Fruit fly (Drosophila melanogaster): ENCODE measurements around the gene CG45064.
A peak's percentile ranks its signal among the peaks of the same experiment; 100 is the strongest.

The CG45064 gene

dm6 chrX:14848755-14849354 is 33.5 kb downstream of the CG45064 start, which contains the start of gene CG9522 (continued):
- TF ChIP-seq rib (GFP tag; IDR thresholded peaks at IDR 0.05) (0 out of 2 replicates have a peak, but pooled peaks have one; percentile 17), CG11085 (GFP tag; IDR thresholded peaks at IDR 0.05) (peak; percentile 45; the same call in 1 of the 2 replicates), chif (GFP tag; optimal IDR thresholded peaks at IDR 0.05) (peak; percentile 27 to 58), CG3065 (GFP tag; optimal IDR thresholded peaks at IDR 0.05) (no peak), nerfin-1 (tag; optimal IDR thresholded peaks at IDR 0.05) (peak; percentile 61), sna (GFP tag; IDR thresholded peaks at IDR 0.05; ENCODE audit: partially characterized antibody) (no peak), toy (GFP tag; IDR thresholded peaks at IDR 0.05) (0 out of 2 replicates have a peak, but pooled peaks have one; percentile 21), al (GFP tag; IDR thresholded peaks at IDR 0.05) (peak; percentile 66; the same call in 1 of the 2 replicates), sug (tag; optimal IDR thresholded peaks at IDR 0.05) (peak; percentile 3), CG2116 (GFP tag; optimal IDR thresholded peaks at IDR 0.05) (peak; percentile 20), Dfd (GFP tag; optimal IDR thresholded peaks at IDR 0.05) (no peak), org-1 (GFP tag; optimal IDR thresholded peaks at IDR 0.05) (peak; percentile 45), gfzf (GFP tag; optimal IDR thresholded peaks at IDR 0.05) (no peak), nau (GFP tag; optimal IDR thresholded peaks at IDR 0.05) (peak; percentile 30), Dip2 (GFP tag; IDR thresholded peaks at IDR 0.05) (no peak), unc-4 (GFP tag; IDR thresholded peaks at IDR 0.05; ENCODE audit: partially characterized antibody) (no peak), CG8290 (GFP tag; optimal IDR thresholded peaks at IDR 0.05) (peak; percentile 23), CG8290 (tag; optimal IDR thresholded peaks at IDR 0.05) (no peak), bab2 (GFP tag; optimal IDR thresholded peaks at IDR 0.05) (no peak), CG6765 (GFP tag; optimal IDR thresholded peaks at IDR 0.05) (peak; percentile 2), Fer2 (tag; optimal IDR thresholded peaks at IDR 0.05) (peak; percentile 25), twi (tag; optimal IDR thresholded peaks at IDR 0.05) (peak; percentile 40), Atf3 (GFP tag; optimal IDR thresholded peaks at IDR 0.05) (no peak), CG10431 (GFP tag; optimal IDR thresholded peaks at IDR 0.05) (peak; percentile 68), Nf-YB (GFP tag; optimal IDR thresholded peaks at IDR 0.05) (peak; percentile 51), CG10321 (GFP tag; IDR thresholded peaks at IDR 0.05) (no peak), CG5180 (GFP tag; optimal IDR thresholded peaks at IDR 0.05) (peak; percentile 23), Abd-B (GFP tag; optimal IDR thresholded peaks at IDR 0.05) (peak; percentile 10), Awh (GFP tag; IDR thresholded peaks at IDR 0.05) (peak; percentile 87), hth (optimal IDR thresholded peaks at IDR 0.05) (no peak), CG7928 (GFP tag; optimal IDR thresholded peaks at IDR 0.05) (no peak), sisA (GFP tag; IDR thresholded peaks at IDR 0.05) (peak; percentile 70), Mad (GFP tag; optimal IDR thresholded peaks at IDR 0.05) (peak; percentile 47), CTCF (GFP tag; optimal IDR thresholded peaks at IDR 0.05) (peak; percentile 20), CG13123 (GFP tag; optimal IDR thresholded peaks at IDR 0.05) (peak; percentile 3), gt (GFP tag; IDR thresholded peaks at IDR 0.05) (no peak), ara (GFP tag; IDR thresholded peaks at IDR 0.05) (peak; percentile 75), nom (GFP tag; optimal IDR thresholded peaks at IDR 0.05) (peak; percentile 77), CG3281 (GFP tag; optimal IDR thresholded peaks at IDR 0.05) (peak; percentile 58), CG17328 (GFP tag; IDR thresholded peaks at IDR 0.05) (peak; percentile 86), CG12155 (GFP tag; optimal IDR thresholded peaks at IDR 0.05) (peak; percentile 59), Med (GFP tag) (peak; percentile 89), jumu (GFP tag; optimal IDR thresholded peaks at IDR 0.05) (peak; percentile 41), Ravus (GFP tag; IDR thresholded peaks at IDR 0.05) (no peak; the same call in 1 of the 2 replicates), stwl (tag; optimal IDR thresholded peaks at IDR 0.05) (peak; percentile 5), CG8089 (GFP tag; optimal IDR thresholded peaks at IDR 0.05) (no peak), CG34376 (GFP tag; optimal IDR thresholded peaks at IDR 0.05) (no peak), Chrac-16 (GFP tag; optimal IDR thresholded peaks at IDR 0.05) (peak; percentile 63), trem (tag; optimal IDR thresholded peaks at IDR 0.05) (peak; percentile 68), fd102C (GFP tag; optimal IDR thresholded peaks at IDR 0.05) (no peak), CG12744 (GFP tag; optimal IDR thresholded peaks at IDR 0.05) (no peak)
